Worm (Caenorhabditis elegans) whole organism, L2 larva: Measurements from ENCODE around the gene sad-1.

ENCODE experiments used
- F13H6.1 ChIP-seq: sonication (generic microtip); optimal IDR thresholded peaks from 2 replicates; lab custom pipeline; 2016; ENCODE audit warnings: missing genetic modification characterization, missing compliant biosample characterization
- aly-2 ChIP-seq: fragments of 150-350 bp; optimal IDR thresholded peaks from 2 replicates; lab custom pipeline; 2014; ENCODE audit warnings: missing biosample characterization, missing genetic modification characterization
- dmd-4 ChIP-seq: sonication (generic microtip); optimal IDR thresholded peaks from 2 replicates; lab custom pipeline; 2017; ENCODE audit warnings: missing biosample characterization, missing genetic modification characterization
- nhr-10 ChIP-seq: sonication (generic microtip); optimal IDR thresholded peaks from 2 replicates; lab custom pipeline; 2017; ENCODE audit warnings: missing biosample characterization, missing genetic modification characterization
- nhr-11 ChIP-seq: fragments of 150-350 bp; optimal IDR thresholded peaks from 2 replicates; lab custom pipeline; 2014; ENCODE audit warnings: missing biosample characterization, missing genetic modification characterization
- nhr-12 ChIP-seq: fragments of 150-350 bp; optimal IDR thresholded peaks from 2 replicates; lab custom pipeline; 2014; ENCODE audit warnings: missing biosample characterization, missing genetic modification characterization
- nhr-21 ChIP-seq: fragments of 150-350 bp; optimal IDR thresholded peaks from 2 replicates; lab custom pipeline; 2014; ENCODE audit warnings: missing biosample characterization, missing genetic modification characterization
- skn-1 ChIP-seq: sonication (generic microtip); optimal IDR thresholded peaks from 2 replicates; lab custom pipeline; 2017; ENCODE audit warnings: missing biosample characterization, missing genetic modification characterization
- unc-39 ChIP-seq: fragments of 150-350 bp; optimal IDR thresholded peaks from 2 replicates; lab custom pipeline; 2014; ENCODE audit warnings: missing biosample characterization, missing genetic modification characterization
- ztf-4 ChIP-seq: fragments of 150-350 bp; optimal IDR thresholded peaks from 2 replicates; lab custom pipeline; 2014; ENCODE audit warnings: missing biosample characterization, missing genetic modification characterization

DNA sequence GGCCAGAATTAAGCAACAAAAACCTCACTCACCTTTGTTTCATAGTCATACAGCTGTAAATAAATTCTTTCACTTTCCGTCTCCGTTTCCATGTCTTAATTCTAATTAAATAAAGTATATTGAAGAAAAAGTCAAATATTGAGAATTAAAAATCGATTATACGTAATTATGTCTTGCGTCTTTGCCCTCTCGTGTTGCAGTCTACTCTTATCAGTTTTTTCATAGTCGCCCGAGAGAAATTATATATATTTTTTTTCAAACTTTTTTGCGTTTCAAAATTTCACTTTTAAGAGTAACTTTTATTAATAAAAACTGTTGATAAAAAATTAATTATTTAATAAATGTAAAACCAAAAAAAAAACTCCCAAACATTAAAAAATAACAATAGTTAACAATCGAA lies 44.0 kb downstream of the sad-1 start, which contains the start of gene flr-1:
- TF ChIP-seq nhr-12 (tag; lab: Kevin White, UChicago) (no peak), skn-1 (no peak), F13H6.1 (tag; lab: Kevin White, UChicago) (no peak), aly-2 (tag; lab: Kevin White, UChicago) (no peak), ztf-4 (tag; lab: Kevin White, UChicago) (no peak), nhr-21 (tag; lab: Kevin White, UChicago) (no peak), unc-39 (no peak), dmd-4 (no peak), nhr-10 (tag; lab: Kevin White, UChicago) (no peak), nhr-11 (no peak)
